Worm (Caenorhabditis elegans) whole organism, L1 larva: ENCODE data around the gene F43G6.8.

Experiments
- C16A3.4 ChIP-seq: fragments of 150-350 bp; optimal IDR thresholded peaks from 2 replicates; lab custom pipeline; 2014; ENCODE audit warnings: missing biosample characterization, missing genetic modification characterization
- C34B4.2 ChIP-seq: sonication (generic microtip); optimal IDR thresholded peaks from 2 replicates; lab custom pipeline; 2017; ENCODE audit warnings: mild to moderate bottlenecking, missing genetic modification characterization, missing compliant biosample characterization
- F16B12.6 ChIP-seq: fragments of 150-350 bp; optimal IDR thresholded peaks from 2 replicates; lab custom pipeline; 2014; ENCODE audit warnings: missing biosample characterization, missing genetic modification characterization
- blmp-1 ChIP-seq: fragments of 150-350 bp; optimal IDR thresholded peaks from 2 replicates; lab custom pipeline; 2014; ENCODE audit warnings: missing biosample characterization, missing genetic modification characterization
- ceh-82 ChIP-seq, 3 experiments: fragments of 150-350 bp in 1 of 3; sonication (generic microtip) in 2 of 3; optimal IDR thresholded peaks; 2 replicates each; lab custom pipeline; 2014 to 2017; ENCODE audit warnings: missing biosample characterization in 3 of 3, missing genetic modification characterization in 3 of 3
- egl-13 ChIP-seq: sonication (generic microtip); optimal IDR thresholded peaks from 2 replicates; lab custom pipeline; 2016; ENCODE audit warnings: missing genotype, missing genetic modification reagents, missing genetic modification characterization, missing compliant biosample characterization
- fkh-10 ChIP-seq: sonication (generic microtip); optimal IDR thresholded peaks from 2 replicates; lab custom pipeline; 2017; ENCODE audit warnings: missing biosample characterization, missing genetic modification reagents, missing genetic modification characterization
- fkh-4 ChIP-seq: sonication (generic microtip); optimal IDR thresholded peaks from 2 replicates; lab custom pipeline; 2016; ENCODE audit warnings: missing compliant biosample characterization, missing genetic modification characterization, borderline replicate concordance
- fos-1 ChIP-seq: fragments of 150-350 bp; optimal IDR thresholded peaks from 2 replicates; lab custom pipeline; 2014; ENCODE audit warnings: missing biosample characterization, missing genetic modification characterization
- grh-1 ChIP-seq: fragments of 200-800 bp; sonication (Bioruptor generic); IDR thresholded peaks from 2 replicates; pipeline ENCODE4 v1.3.6; 2022; ENCODE audit warnings: missing genetic modification reagents, missing genetic modification characterization, missing compliant biosample characterization
- hlh-4 ChIP-seq: sonication (generic microtip); optimal IDR thresholded peaks from 2 replicates; lab custom pipeline; 2016; ENCODE audit warnings: mild to moderate bottlenecking, missing genetic modification characterization, missing compliant biosample characterization
- lin-13 ChIP-seq: fragments of 150-350 bp; optimal IDR thresholded peaks from 2 replicates; lab custom pipeline; 2014; ENCODE audit warnings: missing biosample characterization, missing genetic modification reagents, missing genetic modification characterization
- lin-14 ChIP-seq: fragments of 200-800 bp; sonication (Bioruptor generic); optimal IDR thresholded peaks from 2 replicates; lab custom pipeline; 2018; ENCODE audit warnings: mild to moderate bottlenecking, missing genetic modification characterization, moderate library complexity, missing compliant biosample characterization
- lin-35 ChIP-seq, 2 experiments: fragments of 150-350 bp; optimal IDR thresholded peaks; 2 replicates each; lab custom pipeline; 2014; ENCODE audit warnings: missing biosample characterization in 2 of 2, missing genetic modification characterization in 2 of 2, missing genetic modification reagents in 2 of 2
- lir-3 ChIP-seq: sonication (generic microtip); optimal IDR thresholded peaks from 2 replicates; lab custom pipeline; 2016; ENCODE audit warnings: mild to moderate bottlenecking, missing genetic modification characterization, moderate library complexity, missing compliant biosample characterization; ENCODE audit not compliant: poor library complexity
- mab-9 ChIP-seq: fragments of 200-800 bp; sonication (Bioruptor generic); IDR thresholded peaks from 2 replicates; pipeline ENCODE4 v1.3.6; 2022; ENCODE audit warnings: missing genetic modification reagents, missing genetic modification characterization, missing compliant biosample characterization
- mdl-1 ChIP-seq, 2 experiments: fragments of 150-350 bp; optimal IDR thresholded peaks; 2 replicates each; lab custom pipeline; 2014 to 2017; ENCODE audit warnings: missing biosample characterization in 2 of 2, missing genetic modification characterization in 2 of 2, inconsistent platforms in 1 of 2
- mef-2 ChIP-seq: fragments of 150-350 bp; optimal IDR thresholded peaks from 2 replicates; lab custom pipeline; 2014; ENCODE audit warnings: missing biosample characterization, missing genetic modification characterization
- nhr-11 ChIP-seq: fragments of 150-350 bp; optimal IDR thresholded peaks from 2 replicates; lab custom pipeline; 2014; ENCODE audit warnings: missing biosample characterization, missing genetic modification characterization
- nhr-12 ChIP-seq: sonication (generic microtip); optimal IDR thresholded peaks from 2 replicates; lab custom pipeline; 2017; ENCODE audit warnings: missing biosample characterization, missing genetic modification characterization
- nhr-19 ChIP-seq: fragments of 200-800 bp; sonication (Bioruptor generic); conservative IDR thresholded peaks from 2 replicates; pipeline ENCODE4 v1.3.6; 2022; ENCODE audit warnings: missing genetic modification characterization, missing compliant biosample characterization
- nhr-20 ChIP-seq: sonication (generic microtip); optimal IDR thresholded peaks from 2 replicates; lab custom pipeline; 2016; ENCODE audit warnings: mild to moderate bottlenecking, missing genetic modification characterization, missing compliant biosample characterization
- nhr-28 ChIP-seq: fragments of 150-350 bp; optimal IDR thresholded peaks from 2 replicates; lab custom pipeline; 2014; ENCODE audit warnings: missing biosample characterization, missing genetic modification characterization
- nhr-47 ChIP-seq: sonication (generic microtip); optimal IDR thresholded peaks from 2 replicates; lab custom pipeline; 2016; ENCODE audit warnings: mild to moderate bottlenecking, missing genetic modification characterization, moderate library complexity, missing compliant biosample characterization
- nhr-90 ChIP-seq: sonication (generic microtip); optimal IDR thresholded peaks from 2 replicates; lab custom pipeline; 2016; ENCODE audit warnings: mild to moderate bottlenecking, missing genetic modification characterization, missing compliant biosample characterization; ENCODE audit not compliant: poor library complexity
- pax-3 ChIP-seq: fragments of 200-800 bp; sonication (Bioruptor generic); optimal IDR thresholded peaks from 2 replicates; lab custom pipeline; 2018; ENCODE audit warnings: mild to moderate bottlenecking, missing genetic modification characterization, moderate library complexity, missing compliant biosample characterization
- pqm-1 ChIP-seq: sonication (generic microtip); optimal IDR thresholded peaks from 3 replicates; lab custom pipeline; 2017; ENCODE audit warnings: missing biosample characterization, missing genetic modification characterization
- rnt-1 ChIP-seq: sonication (generic microtip); optimal IDR thresholded peaks from 2 replicates; lab custom pipeline; 2016; ENCODE audit warnings: mild to moderate bottlenecking, missing genetic modification characterization, moderate library complexity, missing compliant biosample characterization
- snpc-4 ChIP-seq: fragments of 150-350 bp; optimal IDR thresholded peaks from 2 replicates; lab custom pipeline; 2014; ENCODE audit warnings: missing biosample characterization, missing genetic modification characterization
- sox-4 ChIP-seq: sonication (generic microtip); optimal IDR thresholded peaks from 2 replicates; lab custom pipeline; 2016; ENCODE audit warnings: missing genetic modification characterization, missing compliant biosample characterization
- sup-37 ChIP-seq: fragments of 200-800 bp; sonication (Bioruptor generic); optimal IDR thresholded peaks from 2 replicates; lab custom pipeline; 2018; ENCODE audit warnings: mild to moderate bottlenecking, missing genetic modification characterization, missing compliant biosample characterization
- swsn-7 ChIP-seq: sonication (generic microtip); optimal IDR thresholded peaks from 2 replicates; lab custom pipeline; 2016; ENCODE audit warnings: missing genetic modification characterization, missing compliant biosample characterization
- tbx-2 ChIP-seq: sonication (generic microtip); optimal IDR thresholded peaks from 2 replicates; lab custom pipeline; 2016; ENCODE audit warnings: missing genetic modification characterization, missing compliant biosample characterization
- unc-130 ChIP-seq: fragments of 150-350 bp; optimal IDR thresholded peaks from 2 replicates; lab custom pipeline; 2017; ENCODE audit warnings: missing biosample characterization, missing genetic modification characterization, inconsistent platforms
- unc-30 ChIP-seq: sonication (generic microtip); optimal IDR thresholded peaks from 2 replicates; lab custom pipeline; 2017; ENCODE audit warnings: missing biosample characterization, missing genetic modification characterization
- unc-86 ChIP-seq: sonication (generic microtip); optimal IDR thresholded peaks from 2 replicates; lab custom pipeline; 2016; ENCODE audit warnings: missing genetic modification characterization, missing compliant biosample characterization
- vab-15 ChIP-seq: sonication (generic microtip); optimal IDR thresholded peaks from 2 replicates; lab custom pipeline; 2017; ENCODE audit warnings: missing genotype, mild to moderate bottlenecking, missing genetic modification characterization, missing compliant biosample characterization
- xbp-1 ChIP-seq: sonication (generic microtip); optimal IDR thresholded peaks from 2 replicates; lab custom pipeline; 2016; ENCODE audit warnings: missing genetic modification characterization, missing compliant biosample characterization
- ztf-11 ChIP-seq, 2 experiments: sonication (generic microtip); optimal IDR thresholded peaks; 2 replicates each; lab custom pipeline; 2016 to 2017; ENCODE audit warnings: missing genetic modification characterization in 2 of 2, missing biosample characterization in 1 of 2, missing compliant biosample characterization in 1 of 2
- ztf-4 ChIP-seq: fragments of 150-350 bp; optimal IDR thresholded peaks from 2 replicates; lab custom pipeline; 2014; ENCODE audit warnings: missing biosample characterization, missing genetic modification characterization

F43G6.8 gene

DNA sequence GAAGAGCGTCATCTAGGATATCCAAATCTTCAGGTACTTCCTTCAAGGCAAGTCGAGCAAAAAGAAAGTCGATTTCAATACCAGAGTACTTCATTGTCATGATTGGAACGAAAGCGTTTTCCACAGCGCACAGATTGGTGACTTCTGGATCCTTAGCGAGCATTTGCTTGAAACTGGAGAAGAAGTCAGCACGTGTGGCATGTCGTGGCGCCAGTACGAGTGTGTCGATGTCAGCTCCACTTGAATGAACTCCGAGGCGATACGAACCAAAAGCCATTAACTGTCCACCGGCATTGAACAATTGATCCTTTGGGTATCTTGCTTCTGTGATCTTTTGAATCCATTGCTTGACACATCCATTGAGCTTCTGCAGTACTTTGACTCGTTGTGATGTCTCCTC lies 2.1 kb upstream of the F43G6.8 start:
- no peak for TF ChIP-seq nhr-19
- TF ChIP-seq pqm-1 (tag; lab: Kevin White, UChicago) = no peak
- TF ChIP-seq rnt-1 = no peak
- no peak for TF ChIP-seq lin-14 (GFP tag; lab: Kevin White, UChicago)
- no peak for TF ChIP-seq hlh-4
- TF ChIP-seq vab-15 (tag; lab: Kevin White, UChicago) = no peak
- no peak for TF ChIP-seq unc-130 (tag; lab: Kevin White, UChicago)
- TF ChIP-seq swsn-7 = no peak
- no peak for TF ChIP-seq tbx-2 (tag; lab: Kevin White, UChicago)
- no peak for TF ChIP-seq nhr-20

DNA sequence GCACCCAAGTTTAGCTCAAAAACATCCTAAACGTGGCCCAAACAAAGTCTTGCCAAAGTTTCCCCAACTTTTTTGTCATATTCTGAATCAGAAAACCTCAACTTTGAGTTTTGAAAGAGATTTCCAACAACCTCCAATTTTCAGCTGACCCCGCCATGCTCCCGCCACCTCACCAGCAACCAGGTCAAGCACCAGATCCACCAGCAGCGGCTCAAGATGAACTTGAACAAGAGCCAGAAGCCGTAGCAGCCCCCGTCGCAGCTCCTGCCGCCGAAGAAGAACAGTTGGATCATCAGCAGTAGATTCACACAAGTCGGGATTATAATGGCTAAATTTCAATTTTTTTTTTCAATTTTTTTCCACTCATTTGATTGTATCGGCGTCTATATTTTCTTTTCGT lies 2.7 kb downstream of the F43G6.8 start:
- TF ChIP-seq pax-3 (tag; lab: Kevin White, UChicago) = no peak
- no peak for TF ChIP-seq lir-3 (tag; lab: Kevin White, UChicago)
- TF ChIP-seq nhr-19 = no peak
- TF ChIP-seq fos-1 = no peak
- no peak for TF ChIP-seq blmp-1
- TF ChIP-seq mef-2 (tag; lab: Kevin White, UChicago) = no peak
- no peak for TF ChIP-seq ztf-4
- TF ChIP-seq mab-9 (GFP tag; lab: Robert Waterston, UW) = no peak
- no peak for TF ChIP-seq lin-35 (GFP tag; optimal IDR thresholded peaks at IDR 0.05; lab: Kevin White, UChicago)
- no peak for TF ChIP-seq nhr-47 (tag; lab: Kevin White, UChicago)
- TF ChIP-seq C34B4.2 = no peak
- TF ChIP-seq snpc-4 (tag; lab: Kevin White, UChicago) = no peak
- TF ChIP-seq xbp-1 (tag; lab: Kevin White, UChicago) = no peak
- no peak for TF ChIP-seq fkh-4 (tag; lab: Kevin White, UChicago)
- TF ChIP-seq tbx-2 (tag; lab: Kevin White, UChicago) = no peak
- no peak for TF ChIP-seq unc-86 (tag; lab: Kevin White, UChicago)
- TF ChIP-seq sox-4 = no peak
- TF ChIP-seq fkh-10 (GFP tag; lab: Kevin White, UChicago) = no peak
- no peak for TF ChIP-seq unc-30 (tag; lab: Kevin White, UChicago)
- TF ChIP-seq grh-1 (GFP tag; lab: Robert Waterston, UW) = no peak
- TF ChIP-seq, all 84 proteins: peak for 0

- TF ChIP-seq egl-13 (tag; lab: Kevin White, UChicago) (no peak), lin-14 (GFP tag; lab: Kevin White, UChicago) (no peak), mab-9 (GFP tag; lab: Robert Waterston, UW) (no peak), nhr-47 (tag; lab: Kevin White, UChicago) (no peak), nhr-12 (no peak), ztf-11 (tag; optimal IDR thresholded peaks at IDR 0.05; lab: Kevin White, UChicago) (no peak), ceh-82 (tag; optimal IDR thresholded peaks at IDR 0.05; lab: Kevin White, UChicago) (no peak), C16A3.4 (tag; lab: Kevin White, UChicago) (no peak), F16B12.6 (tag; lab: Kevin White, UChicago) (no peak), nhr-90 (tag; lab: Kevin White, UChicago) (no peak), blmp-1 (no peak), nhr-28 (tag; lab: Kevin White, UChicago) (no peak), mdl-1 (tag; optimal IDR thresholded peaks at IDR 0.05; lab: Kevin White, UChicago) (no peak), nhr-11 (no peak), sup-37 (GFP tag; lab: Kevin White, UChicago) (no peak), hlh-4 (no peak), lin-13 (GFP tag; lab: Kevin White, UChicago) (no peak)
- TF ChIP-seq, all 84 proteins: peak for 0
Measured at ce11 chrII:11810436-11810835, 3.5 kb downstream of the F43G6.8 start, which contains the start of gene F43G6.7. Gene F43G6.7 (plus strand): TSS chrII:11810790.
